Worm (Caenorhabditis elegans) whole organism, L1 larva: ENCODE data around the gene vit-4.

Source experiments
- F16B12.6 ChIP-seq: fragments of 150-350 bp; optimal IDR thresholded peaks from 2 replicates; lab custom pipeline; 2014; ENCODE audit warnings: missing biosample characterization, missing genetic modification characterization
- Y116A8C.19 ChIP-seq: sonication (generic microtip); optimal IDR thresholded peaks from 2 replicates; lab custom pipeline; 2016; ENCODE audit warnings: missing compliant biosample characterization, missing genetic modification characterization, borderline replicate concordance
- aha-1 ChIP-seq: fragments of 150-350 bp; optimal IDR thresholded peaks from 2 replicates; lab custom pipeline; 2014; ENCODE audit warnings: missing biosample characterization, missing genetic modification characterization
- blmp-1 ChIP-seq: fragments of 150-350 bp; optimal IDR thresholded peaks from 2 replicates; lab custom pipeline; 2014; ENCODE audit warnings: missing biosample characterization, missing genetic modification characterization
- ceh-8 ChIP-seq: fragments of 200-800 bp; sonication (Bioruptor generic); optimal IDR thresholded peaks from 2 replicates; lab custom pipeline; 2018; ENCODE audit warnings: mild to moderate bottlenecking, missing genetic modification characterization, moderate library complexity, missing compliant biosample characterization
- ceh-82 ChIP-seq, 3 experiments: fragments of 150-350 bp in 1 of 3; sonication (generic microtip) in 2 of 3; optimal IDR thresholded peaks; 2 replicates each; lab custom pipeline; 2014 to 2017; ENCODE audit warnings: missing biosample characterization in 3 of 3, missing genetic modification characterization in 3 of 3
- ces-1 ChIP-seq: fragments of 150-350 bp; optimal IDR thresholded peaks from 2 replicates; lab custom pipeline; 2014; ENCODE audit warnings: missing biosample characterization, missing genetic modification reagents, missing genetic modification characterization
- dsc-1 ChIP-seq: sonication (generic microtip); optimal IDR thresholded peaks from 2 replicates; lab custom pipeline; 2016; ENCODE audit warnings: mild to moderate bottlenecking, missing genetic modification characterization, missing compliant biosample characterization
- efl-3 ChIP-seq: fragments of 200-800 bp; sonication (Bioruptor generic); optimal IDR thresholded peaks from 2 replicates; lab custom pipeline; 2018; ENCODE audit warnings: mild to moderate bottlenecking, missing genetic modification characterization, missing compliant biosample characterization
- egl-13 ChIP-seq: sonication (generic microtip); optimal IDR thresholded peaks from 2 replicates; lab custom pipeline; 2016; ENCODE audit warnings: missing genotype, missing genetic modification reagents, missing genetic modification characterization, missing compliant biosample characterization
- egl-27 ChIP-seq, 2 experiments: fragments of 150-350 bp in 1 of 2; sonication (generic microtip); optimal IDR thresholded peaks; 3 replicates each; lab custom pipeline; 2017 to 2018; ENCODE audit warnings: missing biosample characterization in 2 of 2, missing genetic modification characterization in 2 of 2, missing genetic modification reagents in 2 of 2
- elt-2 ChIP-seq: sonication (generic microtip); optimal IDR thresholded peaks from 2 replicates; lab custom pipeline; 2016; ENCODE audit warnings: missing genetic modification characterization, mild to moderate bottlenecking, inconsistent platforms, missing compliant biosample characterization, missing genetic modification reagents
- elt-3 ChIP-seq, 6 experiments: fragments of 150-350 bp in 1 of 6; sonication (generic microtip); optimal IDR thresholded peaks; 2 replicates each; lab custom pipeline; 2017 to 2018; ENCODE audit warnings: missing biosample characterization in 6 of 6, missing genetic modification characterization in 6 of 6, inconsistent platforms in 1 of 6
- ets-5 ChIP-seq: fragments of 200-800 bp; sonication (Bioruptor generic); IDR thresholded peaks from 2 replicates; pipeline ENCODE4 v1.3.6; 2022; ENCODE audit warnings: missing genetic modification characterization, missing compliant biosample characterization
- fkh-4 ChIP-seq: sonication (generic microtip); optimal IDR thresholded peaks from 2 replicates; lab custom pipeline; 2016; ENCODE audit warnings: missing compliant biosample characterization, missing genetic modification characterization, borderline replicate concordance
- fkh-8 ChIP-seq: sonication (generic microtip); optimal IDR thresholded peaks from 2 replicates; lab custom pipeline; 2016; ENCODE audit warnings: mild to moderate bottlenecking, missing genetic modification characterization, missing compliant biosample characterization
- fos-1 ChIP-seq: fragments of 150-350 bp; optimal IDR thresholded peaks from 2 replicates; lab custom pipeline; 2014; ENCODE audit warnings: missing biosample characterization, missing genetic modification characterization
- grh-1 ChIP-seq: fragments of 200-800 bp; sonication (Bioruptor generic); IDR thresholded peaks from 2 replicates; pipeline ENCODE4 v1.3.6; 2022; ENCODE audit warnings: missing genetic modification reagents, missing genetic modification characterization, missing compliant biosample characterization
- hlh-17 ChIP-seq: fragments of 200-800 bp; sonication (Bioruptor generic); optimal IDR thresholded peaks from 2 replicates; lab custom pipeline; 2018; ENCODE audit warnings: missing genetic modification characterization, mild to moderate bottlenecking, missing compliant biosample characterization, moderate library complexity, borderline replicate concordance
- hlh-4 ChIP-seq: sonication (generic microtip); optimal IDR thresholded peaks from 2 replicates; lab custom pipeline; 2016; ENCODE audit warnings: mild to moderate bottlenecking, missing genetic modification characterization, missing compliant biosample characterization
- hpl-2 ChIP-seq: fragments of 150-350 bp; optimal IDR thresholded peaks from 2 replicates; lab custom pipeline; 2014; ENCODE audit warnings: missing biosample characterization, missing genetic modification reagents, missing genetic modification characterization
- jun-1 ChIP-seq: fragments of 150-350 bp; optimal IDR thresholded peaks from 2 replicates; lab custom pipeline; 2014; ENCODE audit warnings: missing biosample characterization, missing genetic modification reagents, missing genetic modification characterization
- lin-13 ChIP-seq: fragments of 150-350 bp; optimal IDR thresholded peaks from 2 replicates; lab custom pipeline; 2014; ENCODE audit warnings: missing biosample characterization, missing genetic modification reagents, missing genetic modification characterization
- lin-14 ChIP-seq: fragments of 200-800 bp; sonication (Bioruptor generic); optimal IDR thresholded peaks from 2 replicates; lab custom pipeline; 2018; ENCODE audit warnings: mild to moderate bottlenecking, missing genetic modification characterization, moderate library complexity, missing compliant biosample characterization
- lin-35 ChIP-seq, 2 experiments: fragments of 150-350 bp; optimal IDR thresholded peaks; 2 replicates each; lab custom pipeline; 2014; ENCODE audit warnings: missing biosample characterization in 2 of 2, missing genetic modification characterization in 2 of 2, missing genetic modification reagents in 2 of 2
- lin-39 ChIP-seq: fragments of 150-350 bp; optimal IDR thresholded peaks from 2 replicates; lab custom pipeline; 2014; ENCODE audit warnings: missing biosample characterization, missing genetic modification reagents, missing genetic modification characterization
- mdl-1 ChIP-seq, 2 experiments: fragments of 150-350 bp; optimal IDR thresholded peaks; 2 replicates each; lab custom pipeline; 2014 to 2017; ENCODE audit warnings: missing biosample characterization in 2 of 2, missing genetic modification characterization in 2 of 2, inconsistent platforms in 1 of 2
- mef-2 ChIP-seq: fragments of 150-350 bp; optimal IDR thresholded peaks from 2 replicates; lab custom pipeline; 2014; ENCODE audit warnings: missing biosample characterization, missing genetic modification characterization
- mep-1 ChIP-seq: fragments of 150-350 bp; optimal IDR thresholded peaks from 2 replicates; lab custom pipeline; 2014; ENCODE audit warnings: missing biosample characterization, missing genetic modification characterization
- nhr-11 ChIP-seq: fragments of 150-350 bp; optimal IDR thresholded peaks from 2 replicates; lab custom pipeline; 2014; ENCODE audit warnings: missing biosample characterization, missing genetic modification characterization
- nhr-19 ChIP-seq: fragments of 200-800 bp; sonication (Bioruptor generic); conservative IDR thresholded peaks from 2 replicates; pipeline ENCODE4 v1.3.6; 2022; ENCODE audit warnings: missing genetic modification characterization, missing compliant biosample characterization
- nhr-237 ChIP-seq: fragments of 150-350 bp; optimal IDR thresholded peaks from 2 replicates; lab custom pipeline; 2014; ENCODE audit warnings: missing biosample characterization, missing genetic modification characterization
- nhr-71 ChIP-seq: sonication (generic microtip); optimal IDR thresholded peaks from 2 replicates; lab custom pipeline; 2016; ENCODE audit warnings: mild to moderate bottlenecking, missing genetic modification characterization, moderate library complexity, missing compliant biosample characterization
- nhr-76 ChIP-seq: sonication (generic microtip); optimal IDR thresholded peaks from 2 replicates; lab custom pipeline; 2017; ENCODE audit warnings: missing biosample characterization, missing genetic modification characterization
- nhr-77 ChIP-seq: fragments of 150-350 bp; optimal IDR thresholded peaks from 2 replicates; lab custom pipeline; 2014; ENCODE audit warnings: missing biosample characterization, missing genetic modification characterization
- nhr-90 ChIP-seq: sonication (generic microtip); optimal IDR thresholded peaks from 2 replicates; lab custom pipeline; 2016; ENCODE audit warnings: mild to moderate bottlenecking, missing genetic modification characterization, missing compliant biosample characterization; ENCODE audit not compliant: poor library complexity
- pax-3 ChIP-seq: fragments of 200-800 bp; sonication (Bioruptor generic); optimal IDR thresholded peaks from 2 replicates; lab custom pipeline; 2018; ENCODE audit warnings: mild to moderate bottlenecking, missing genetic modification characterization, moderate library complexity, missing compliant biosample characterization
- pqm-1 ChIP-seq: sonication (generic microtip); optimal IDR thresholded peaks from 3 replicates; lab custom pipeline; 2017; ENCODE audit warnings: missing biosample characterization, missing genetic modification characterization
- rnt-1 ChIP-seq: sonication (generic microtip); optimal IDR thresholded peaks from 2 replicates; lab custom pipeline; 2016; ENCODE audit warnings: mild to moderate bottlenecking, missing genetic modification characterization, moderate library complexity, missing compliant biosample characterization
- skn-1 ChIP-seq: fragments of 150-350 bp; optimal IDR thresholded peaks from 2 replicates; lab custom pipeline; 2014; ENCODE audit warnings: missing biosample characterization, missing genetic modification characterization
- snpc-4 ChIP-seq: fragments of 150-350 bp; optimal IDR thresholded peaks from 2 replicates; lab custom pipeline; 2014; ENCODE audit warnings: missing biosample characterization, missing genetic modification characterization
- sptf-1 ChIP-seq: fragments of 150-350 bp; optimal IDR thresholded peaks from 2 replicates; lab custom pipeline; 2014; ENCODE audit warnings: missing biosample characterization, missing genetic modification characterization
- sup-37 ChIP-seq: fragments of 200-800 bp; sonication (Bioruptor generic); optimal IDR thresholded peaks from 2 replicates; lab custom pipeline; 2018; ENCODE audit warnings: mild to moderate bottlenecking, missing genetic modification characterization, missing compliant biosample characterization
- swsn-7 ChIP-seq: sonication (generic microtip); optimal IDR thresholded peaks from 2 replicates; lab custom pipeline; 2016; ENCODE audit warnings: missing genetic modification characterization, missing compliant biosample characterization
- tbx-2 ChIP-seq: sonication (generic microtip); optimal IDR thresholded peaks from 2 replicates; lab custom pipeline; 2016; ENCODE audit warnings: missing genetic modification characterization, missing compliant biosample characterization
- tlp-1 ChIP-seq: fragments of 150-350 bp; optimal IDR thresholded peaks from 2 replicates; lab custom pipeline; 2014; ENCODE audit warnings: missing biosample characterization, missing genetic modification characterization
- unc-130 ChIP-seq: fragments of 150-350 bp; optimal IDR thresholded peaks from 2 replicates; lab custom pipeline; 2017; ENCODE audit warnings: missing biosample characterization, missing genetic modification characterization, inconsistent platforms
- unc-30 ChIP-seq: sonication (generic microtip); optimal IDR thresholded peaks from 2 replicates; lab custom pipeline; 2017; ENCODE audit warnings: missing biosample characterization, missing genetic modification characterization
- unc-62 ChIP-seq: fragments of 150-350 bp; optimal IDR thresholded peaks from 2 replicates; lab custom pipeline; 2014; ENCODE audit warnings: missing biosample characterization, missing genetic modification reagents, missing genetic modification characterization
- unc-86 ChIP-seq: sonication (generic microtip); optimal IDR thresholded peaks from 2 replicates; lab custom pipeline; 2016; ENCODE audit warnings: missing genetic modification characterization, missing compliant biosample characterization
- unc-98 ChIP-seq: fragments of 200-800 bp; sonication (Bioruptor generic); IDR thresholded peaks from 2 replicates; pipeline ENCODE4 v1.3.6; 2022; ENCODE audit warnings: missing genetic modification characterization, missing compliant biosample characterization
- vab-15 ChIP-seq: sonication (generic microtip); optimal IDR thresholded peaks from 2 replicates; lab custom pipeline; 2017; ENCODE audit warnings: missing genotype, mild to moderate bottlenecking, missing genetic modification characterization, missing compliant biosample characterization
- xbp-1 ChIP-seq: sonication (generic microtip); optimal IDR thresholded peaks from 2 replicates; lab custom pipeline; 2016; ENCODE audit warnings: missing genetic modification characterization, missing compliant biosample characterization
- ztf-4 ChIP-seq: fragments of 150-350 bp; optimal IDR thresholded peaks from 2 replicates; lab custom pipeline; 2014; ENCODE audit warnings: missing biosample characterization, missing genetic modification characterization

The vit-4 gene

DNA sequence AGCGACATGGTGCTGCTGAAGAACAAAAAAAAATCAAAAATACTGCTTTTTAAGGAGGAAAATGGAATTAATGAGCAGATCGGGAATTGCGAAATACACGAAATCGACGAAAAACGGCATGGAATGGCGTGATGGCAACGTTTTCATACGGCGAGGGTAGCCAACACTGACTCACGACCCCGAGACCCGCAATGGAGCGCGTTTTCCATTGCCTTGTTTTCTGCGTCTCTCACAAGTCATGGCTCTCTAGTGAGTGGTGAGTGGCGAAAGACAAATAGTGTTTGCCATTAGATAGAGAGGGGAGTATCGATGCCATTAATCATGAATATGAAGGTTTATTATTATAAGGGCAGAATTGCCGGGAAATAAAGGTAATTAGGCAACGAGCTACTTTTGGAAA, 42.0 kb upstream of the vit-4 start, which contains the start of gene C18B2.4:
Gene C18B2.4 (minus strand): TSS at position 15 of the 400 bp plus-strand sequence.
- TF ChIP-seq sptf-1 (no peak), efl-3 (no peak), ces-1 (no peak), pax-3 (tag; lab: Kevin White, UChicago) (no peak), lin-39 (tag; lab: Kevin White, UChicago) (no peak), unc-86 (tag; lab: Kevin White, UChicago) (peak; percentile 48), mdl-1 (tag; optimal IDR thresholded peaks at IDR 0.05; lab: Kevin White, UChicago) (peak in 1 of 2 experiments; percentile 75), mep-1 (tag; lab: Kevin White, UChicago) (peak; percentile 69), skn-1 (tag; lab: Kevin White, UChicago) (peak; percentile 84), hlh-17 (no peak), fos-1 (tag; lab: Kevin White, UChicago) (peak; percentile 57), nhr-11 (tag; lab: Kevin White, UChicago) (no peak), mef-2 (tag; lab: Kevin White, UChicago) (no peak), hlh-4 (tag; lab: Kevin White, UChicago) (no peak), tlp-1 (tag; lab: Kevin White, UChicago) (no peak), F16B12.6 (tag; lab: Kevin White, UChicago) (peak; percentile 48), nhr-90 (tag; lab: Kevin White, UChicago) (no peak), xbp-1 (tag; lab: Kevin White, UChicago) (peak; percentile 70), rnt-1 (tag; lab: Kevin White, UChicago) (peak; percentile 67), ceh-82 (tag; optimal IDR thresholded peaks at IDR 0.05; lab: Kevin White, UChicago) (peak; percentile 45 to 82 (median 67)), aha-1 (tag; lab: Kevin White, UChicago) (no peak), nhr-237 (tag; lab: Kevin White, UChicago) (peak; percentile 15), ets-5 (GFP tag; lab: Robert Waterston, UW) (no peak), swsn-7 (tag; lab: Kevin White, UChicago) (peak; percentile 40), lin-35 (GFP tag; optimal IDR thresholded peaks at IDR 0.05; lab: Kevin White, UChicago) (peak; percentile 45 to 79), grh-1 (GFP tag; lab: Robert Waterston, UW) (no peak), fkh-8 (tag; lab: Kevin White, UChicago) (peak; percentile 74), lin-14 (GFP tag; lab: Kevin White, UChicago) (peak; percentile 93), sup-37 (GFP tag; lab: Kevin White, UChicago) (no peak), jun-1 (tag; lab: Kevin White, UChicago) (peak; percentile 77), unc-62 (no peak), unc-98 (GFP tag; lab: Robert Waterston, UW) (no peak), egl-13 (tag; lab: Kevin White, UChicago) (peak; percentile 48), pqm-1 (tag; lab: Kevin White, UChicago) (no peak), snpc-4 (peak; percentile 64), nhr-77 (tag; lab: Kevin White, UChicago) (peak; percentile 66), elt-3 (tag; optimal IDR thresholded peaks at IDR 0.05; lab: Kevin White, UChicago) (peak in 1 of 6 experiments; percentile 1), dsc-1 (tag; lab: Kevin White, UChicago) (peak; percentile 45), nhr-76 (tag; lab: Kevin White, UChicago) (no peak), fkh-4 (tag; lab: Kevin White, UChicago) (no peak), blmp-1 (tag; lab: Kevin White, UChicago) (peak; percentile 42), ceh-8 (no peak), tbx-2 (peak; percentile 69), hpl-2 (GFP tag; lab: Kevin White, UChicago) (no peak), elt-2 (peak; percentile 36), egl-27 (tag; optimal IDR thresholded peaks at IDR 0.05; lab: Kevin White, UChicago) (no peak), nhr-71 (tag; lab: Kevin White, UChicago) (peak; percentile 81), unc-130 (tag; lab: Kevin White, UChicago) (no peak), unc-30 (tag; lab: Kevin White, UChicago) (no peak), vab-15 (tag; lab: Kevin White, UChicago) (no peak), ztf-4 (tag; lab: Kevin White, UChicago) (no peak), nhr-19 (peak; percentile 59), Y116A8C.19 (tag; lab: Kevin White, UChicago) (no peak), lin-13 (GFP tag; lab: Kevin White, UChicago) (no peak)
